Worm (Caenorhabditis elegans) whole organism, L2 larva: ENCODE data around the gene srt-32.

Source experiments
- R02D3.7 ChIP-seq: fragments of 150-350 bp; optimal IDR thresholded peaks from 2 replicates; lab custom pipeline; 2014; ENCODE audit warnings: missing biosample characterization, missing genetic modification characterization
- dmd-4 ChIP-seq: sonication (generic microtip); optimal IDR thresholded peaks from 2 replicates; lab custom pipeline; 2017; ENCODE audit warnings: missing biosample characterization, missing genetic modification characterization
- elt-3 ChIP-seq: sonication (generic microtip); optimal IDR thresholded peaks from 2 replicates; lab custom pipeline; 2017; ENCODE audit warnings: missing biosample characterization, missing genetic modification characterization
- lin-39 ChIP-seq: fragments of 150-350 bp; optimal IDR thresholded peaks from 2 replicates; lab custom pipeline; 2014; ENCODE audit warnings: missing biosample characterization, missing genetic modification reagents, missing genetic modification characterization
- skn-1 ChIP-seq: sonication (generic microtip); optimal IDR thresholded peaks from 2 replicates; lab custom pipeline; 2017; ENCODE audit warnings: missing biosample characterization, missing genetic modification characterization
- sma-9 ChIP-seq, 2 experiments: fragments of 150-350 bp in 1 of 2; sonication (generic microtip) in 1 of 2; optimal IDR thresholded peaks; 2 replicates each; lab custom pipeline; 2014 to 2016; ENCODE audit warnings: missing genetic modification characterization in 2 of 2, mild to moderate bottlenecking in 1 of 2, missing biosample characterization in 1 of 2, missing compliant biosample characterization in 1 of 2, missing genetic modification reagents in 1 of 2, moderate library complexity in 1 of 2
- unc-62 ChIP-seq: fragments of 150-350 bp; optimal IDR thresholded peaks from 2 replicates; lab custom pipeline; 2014; ENCODE audit warnings: missing biosample characterization, missing genetic modification reagents, missing genetic modification characterization
- zag-1 ChIP-seq: fragments of 150-350 bp; optimal IDR thresholded peaks from 2 replicates; lab custom pipeline; 2014; ENCODE audit warnings: missing biosample characterization, missing genetic modification characterization
- ztf-1 ChIP-seq: fragments of 200-800 bp; sonication (Bioruptor generic); conservative IDR thresholded peaks from 2 replicates; pipeline ENCODE4 v1.3.6; 2022; ENCODE audit warnings: missing genetic modification characterization, missing compliant biosample characterization

ce11 chrV:14603755-14604154 is 44.3 kb downstream of the srt-32 start:
- no peak for TF ChIP-seq R02D3.7 (tag; lab: Kevin White, UChicago)
- TF ChIP-seq dmd-4 (tag; lab: Kevin White, UChicago) = no peak
- no peak for TF ChIP-seq elt-3
- no peak for TF ChIP-seq unc-62 (GFP tag; lab: Kevin White, UChicago)
- no peak for TF ChIP-seq lin-39 (tag; lab: Kevin White, UChicago)
- TF ChIP-seq zag-1 (tag; lab: Kevin White, UChicago) = no peak
- no peak for TF ChIP-seq skn-1 (tag; lab: Kevin White, UChicago)
- no peak for TF ChIP-seq sma-9 (GFP tag; optimal IDR thresholded peaks at IDR 0.05; lab: Kevin White, UChicago)
- no peak for TF ChIP-seq sma-9 (tag; optimal IDR thresholded peaks at IDR 0.05; lab: Kevin White, UChicago)
- TF ChIP-seq ztf-1 (GFP tag; lab: Robert Waterston, UW) = no peak
